Worm (Caenorhabditis elegans): ENCODE measurements around the gene glr-5.

glr-5 gene

DNA sequence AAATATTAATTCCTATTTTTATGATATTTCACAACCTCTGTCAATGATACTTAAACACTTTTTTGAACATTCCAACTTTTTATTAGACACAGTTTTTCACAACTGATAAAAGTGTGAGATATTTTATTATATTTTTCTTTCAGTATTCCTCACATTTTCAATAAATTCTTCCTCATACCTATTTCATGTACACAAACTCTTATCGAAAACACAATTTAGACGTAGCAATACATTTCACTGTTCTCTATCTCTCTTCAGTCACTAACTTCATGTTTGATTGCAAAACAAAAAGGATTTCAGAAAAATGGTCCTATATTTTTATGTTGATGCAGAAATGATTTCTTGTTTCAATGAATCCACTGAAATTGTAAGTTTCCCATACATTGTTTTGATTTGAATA lies 29.6 kb downstream of the glr-5 start, which contains the start of gene B0507.6:
Gene B0507.6, plus strand, starts transcription at position 301 of the 400 bp plus-strand sequence.
- no peak for TF ChIP-seq tbx-37 (GFP tag; conservative IDR thresholded peaks at IDR 0.05)
- no peak for TF ChIP-seq tbx-11 (GFP tag; IDR thresholded peaks at IDR 0.05)
- TF ChIP-seq ets-7 (tag; optimal IDR thresholded peaks at IDR 0.05): no peak
- no peak for TF ChIP-seq hmg-4 (GFP tag; optimal IDR thresholded peaks at IDR 0.05)
- TF ChIP-seq pes-1 (GFP tag; IDR thresholded peaks at IDR 0.05): no peak
- no peak for TF ChIP-seq B0310.2 (tag; optimal IDR thresholded peaks at IDR 0.05)
- no peak for TF ChIP-seq hmbx-1 (tag; optimal IDR thresholded peaks at IDR 0.05)
- no peak for TF ChIP-seq ceh-36 (tag; optimal IDR thresholded peaks at IDR 0.05)
- no peak for TF ChIP-seq tra-4 (tag; optimal IDR thresholded peaks at IDR 0.05)
- no peak for TF ChIP-seq flt-1 (GFP tag; IDR thresholded peaks at IDR 0.05)
- TF ChIP-seq ceh-13 (GFP tag; optimal IDR thresholded peaks at IDR 0.05): no peak
- TF ChIP-seq aly-1 (tag; optimal IDR thresholded peaks at IDR 0.05): no peak
- no peak for TF ChIP-seq ama-1 (optimal IDR thresholded peaks at IDR 0.05)
- no peak for TF ChIP-seq hnd-1 (tag; optimal IDR thresholded peaks at IDR 0.05)
- no peak for TF ChIP-seq scrt-1 (GFP tag; IDR thresholded peaks at IDR 0.05)
- TF ChIP-seq F13C5.2 (tag; optimal IDR thresholded peaks at IDR 0.05): no peak

DNA sequence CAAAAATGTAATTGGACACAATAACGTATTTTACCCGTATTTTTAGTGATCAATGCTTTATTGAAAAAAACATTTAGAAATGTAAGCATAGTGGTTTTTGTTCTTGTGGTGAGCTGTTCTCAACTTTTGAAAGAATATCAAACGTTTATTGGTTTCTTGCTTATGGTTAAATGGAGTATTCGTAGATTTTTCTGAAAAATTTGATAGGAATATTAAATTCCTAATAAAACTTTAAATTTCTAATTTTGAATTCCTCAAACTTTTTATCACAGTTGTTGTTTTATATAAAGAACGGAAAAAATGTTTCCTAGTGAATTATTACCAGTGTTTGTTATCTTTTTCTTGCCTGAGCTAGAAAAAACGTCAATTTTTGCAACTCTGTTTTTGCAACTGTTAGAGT lies 37.1 kb downstream of the glr-5 start, which contains the start of gene B0507.5:
Gene B0507.5, plus strand, starts transcription at position 301 of the 400 bp plus-strand sequence.
- no peak for TF ChIP-seq sea-1 (GFP tag; conservative IDR thresholded peaks at IDR 0.05)
- no peak for TF ChIP-seq ceh-13 (GFP tag; optimal IDR thresholded peaks at IDR 0.05)
- no peak for TF ChIP-seq pes-1 (GFP tag; IDR thresholded peaks at IDR 0.05)
- TF ChIP-seq tbx-11 (GFP tag; IDR thresholded peaks at IDR 0.05): no peak
- no peak for TF ChIP-seq scrt-1 (GFP tag; IDR thresholded peaks at IDR 0.05)
- no peak for TF ChIP-seq ceh-36 (tag; optimal IDR thresholded peaks at IDR 0.05)
- no peak for TF ChIP-seq aly-1 (tag; optimal IDR thresholded peaks at IDR 0.05)

DNA sequence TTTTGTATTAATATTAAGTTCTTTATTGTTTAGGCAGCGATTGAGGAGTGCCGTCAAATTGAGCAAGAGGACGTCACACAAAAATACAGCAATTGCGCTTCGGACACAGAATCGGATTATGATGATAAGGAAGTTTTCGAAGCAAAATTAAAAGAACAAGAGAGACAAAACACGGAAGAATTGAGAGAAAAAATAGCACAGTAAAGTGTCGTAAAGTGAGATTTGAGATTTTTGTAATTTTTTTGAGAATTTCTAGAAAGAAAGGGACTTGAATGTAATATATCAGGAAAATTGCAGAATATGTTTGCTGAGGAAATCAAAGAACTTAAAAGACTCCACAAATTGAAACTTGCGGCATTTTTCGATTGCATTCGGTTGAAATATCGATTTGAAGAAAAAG lies 38.4 kb downstream of the glr-5 start, which contains the start of gene B0507.4:
Gene B0507.4, plus strand, starts transcription at position 301 of the 400 bp plus-strand sequence.
- no peak for TF ChIP-seq tra-4 (tag; optimal IDR thresholded peaks at IDR 0.05)
- TF ChIP-seq ceh-13 (GFP tag; optimal IDR thresholded peaks at IDR 0.05): no peak
- no peak for TF ChIP-seq pes-1 (GFP tag; IDR thresholded peaks at IDR 0.05)
- TF ChIP-seq ceh-36 (tag; optimal IDR thresholded peaks at IDR 0.05): no peak
- no peak for TF ChIP-seq scrt-1 (GFP tag; IDR thresholded peaks at IDR 0.05)
- no peak for TF ChIP-seq B0310.2 (tag; optimal IDR thresholded peaks at IDR 0.05)
- TF ChIP-seq ama-1 (optimal IDR thresholded peaks at IDR 0.05): no peak
- no peak for TF ChIP-seq tbx-11 (GFP tag; IDR thresholded peaks at IDR 0.05)
- TF ChIP-seq hnd-1 (tag; optimal IDR thresholded peaks at IDR 0.05): no peak
- no peak for TF ChIP-seq flt-1 (GFP tag; IDR thresholded peaks at IDR 0.05)
- TF ChIP-seq ets-7 (tag; optimal IDR thresholded peaks at IDR 0.05): no peak
- no peak for TF ChIP-seq hmbx-1 (tag; optimal IDR thresholded peaks at IDR 0.05)
- no peak for TF ChIP-seq tbx-37 (GFP tag; conservative IDR thresholded peaks at IDR 0.05)
- no peak for TF ChIP-seq hmg-4 (GFP tag; optimal IDR thresholded peaks at IDR 0.05)
- no peak for TF ChIP-seq sea-1 (GFP tag; conservative IDR thresholded peaks at IDR 0.05)
- TF ChIP-seq aly-1 (tag; optimal IDR thresholded peaks at IDR 0.05): no peak
- no peak for TF ChIP-seq F13C5.2 (tag; optimal IDR thresholded peaks at IDR 0.05)

DNA sequence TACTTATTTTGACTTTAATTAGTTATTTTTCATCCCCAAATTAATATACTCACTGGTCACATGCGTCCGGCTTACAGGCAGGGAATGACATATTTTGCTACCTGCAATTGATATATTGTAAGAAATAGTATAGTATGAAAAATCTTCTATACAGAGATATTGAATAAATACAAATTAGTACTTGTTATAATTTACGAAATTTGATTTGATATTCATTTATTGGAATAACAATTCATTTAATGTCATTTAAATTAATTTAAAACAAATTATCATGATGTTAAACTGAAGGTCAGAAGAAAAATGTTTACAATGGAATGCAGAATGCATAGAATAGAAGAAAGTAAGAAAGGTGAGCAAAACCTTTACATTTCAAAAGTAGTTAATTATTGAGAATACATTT lies 42.3 kb downstream of the glr-5 start, which contains the start of gene B0507.7:
Gene B0507.7, minus strand, starts transcription at position 101 of the 400 bp plus-strand sequence.
- no peak for TF ChIP-seq scrt-1 (GFP tag; IDR thresholded peaks at IDR 0.05)
- TF ChIP-seq tbx-37 (GFP tag; conservative IDR thresholded peaks at IDR 0.05): no peak
- TF ChIP-seq tbx-11 (GFP tag; IDR thresholded peaks at IDR 0.05): no peak
- no peak for TF ChIP-seq tra-4 (tag; optimal IDR thresholded peaks at IDR 0.05)
- TF ChIP-seq sea-1 (GFP tag; conservative IDR thresholded peaks at IDR 0.05): no peak
- TF ChIP-seq B0310.2 (tag; optimal IDR thresholded peaks at IDR 0.05): no peak
- TF ChIP-seq pes-1 (GFP tag; IDR thresholded peaks at IDR 0.05): no peak
- no peak for TF ChIP-seq hmg-4 (GFP tag; optimal IDR thresholded peaks at IDR 0.05)
- TF ChIP-seq aly-1 (tag; optimal IDR thresholded peaks at IDR 0.05): no peak

DNA sequence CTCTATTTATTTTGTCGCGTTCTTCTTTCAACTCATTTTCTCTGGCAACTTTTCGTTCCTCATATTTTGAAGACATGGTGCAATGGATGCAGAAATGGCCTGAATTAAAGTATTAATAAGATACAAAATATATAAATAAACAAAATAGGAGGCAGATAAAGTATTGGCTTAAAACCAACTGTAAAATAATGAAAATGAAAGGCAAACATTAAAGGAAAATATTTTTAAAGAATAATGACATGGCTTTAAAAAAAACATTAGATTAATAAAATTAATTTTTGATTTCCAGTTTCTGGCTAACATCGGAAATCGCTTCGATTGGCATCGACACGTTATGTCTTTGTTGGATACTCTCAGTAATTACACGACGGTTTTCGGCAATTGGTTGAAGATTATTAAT lies 44.1 kb downstream of the glr-5 start, which contains the start of gene ddn-1:
Gene ddn-1, minus strand, starts transcription at position 101 of the 400 bp plus-strand sequence.
- TF ChIP-seq scrt-1 (GFP tag; IDR thresholded peaks at IDR 0.05): no peak
- no peak for TF ChIP-seq B0310.2 (tag; optimal IDR thresholded peaks at IDR 0.05)
- TF ChIP-seq hnd-1 (tag; optimal IDR thresholded peaks at IDR 0.05): no peak
- TF ChIP-seq pes-1 (GFP tag; IDR thresholded peaks at IDR 0.05): no peak
- TF ChIP-seq tbx-11 (GFP tag; IDR thresholded peaks at IDR 0.05): no peak
- no peak for TF ChIP-seq aly-1 (tag; optimal IDR thresholded peaks at IDR 0.05)
- no peak for TF ChIP-seq ceh-36 (tag; optimal IDR thresholded peaks at IDR 0.05)
- TF ChIP-seq hmbx-1 (tag; optimal IDR thresholded peaks at IDR 0.05): no peak
- TF ChIP-seq F13C5.2 (tag; optimal IDR thresholded peaks at IDR 0.05): no peak
- TF ChIP-seq ets-7 (tag; optimal IDR thresholded peaks at IDR 0.05): no peak
- no peak for TF ChIP-seq ama-1 (optimal IDR thresholded peaks at IDR 0.05)
- TF ChIP-seq hmg-4 (GFP tag; optimal IDR thresholded peaks at IDR 0.05): no peak
- no peak for TF ChIP-seq tbx-37 (GFP tag; conservative IDR thresholded peaks at IDR 0.05)
- TF ChIP-seq sea-1 (GFP tag; conservative IDR thresholded peaks at IDR 0.05): no peak
- no peak for TF ChIP-seq tra-4 (tag; optimal IDR thresholded peaks at IDR 0.05)
- no peak for TF ChIP-seq ceh-13 (GFP tag; optimal IDR thresholded peaks at IDR 0.05)

DNA sequence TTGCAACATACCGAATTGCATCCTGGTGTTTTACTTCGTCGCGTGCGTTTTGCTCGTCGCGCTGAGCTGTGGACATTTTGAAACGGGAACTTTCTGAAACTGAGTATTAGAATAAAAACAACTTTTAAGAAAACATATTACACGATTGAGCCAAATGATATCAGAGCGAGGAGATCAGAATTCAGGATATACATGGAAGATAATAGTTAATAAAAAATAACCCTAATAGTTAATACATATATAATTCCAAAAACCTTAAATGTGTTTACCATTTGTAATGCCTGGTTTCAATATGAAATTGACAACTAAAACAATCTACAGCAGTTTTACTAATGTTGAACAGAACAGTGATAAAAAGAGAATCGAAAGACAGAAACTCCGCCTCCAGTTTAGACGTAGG lies 46.6 kb downstream of the glr-5 start, which contains the start of gene B0507.8:
Gene B0507.8, minus strand, starts transcription at position 101 of the 400 bp plus-strand sequence.
- TF ChIP-seq pes-1 (GFP tag; IDR thresholded peaks at IDR 0.05) (no peak), aly-1 (tag; optimal IDR thresholded peaks at IDR 0.05) (no peak), sea-1 (GFP tag; conservative IDR thresholded peaks at IDR 0.05) (no peak), B0310.2 (tag; optimal IDR thresholded peaks at IDR 0.05) (no peak), tra-4 (tag; optimal IDR thresholded peaks at IDR 0.05) (no peak), tbx-11 (GFP tag; IDR thresholded peaks at IDR 0.05) (no peak), ceh-13 (GFP tag; optimal IDR thresholded peaks at IDR 0.05) (no peak), ets-7 (tag; optimal IDR thresholded peaks at IDR 0.05) (no peak), scrt-1 (GFP tag; IDR thresholded peaks at IDR 0.05) (no peak), flt-1 (GFP tag; IDR thresholded peaks at IDR 0.05) (no peak), hmg-4 (GFP tag; optimal IDR thresholded peaks at IDR 0.05) (no peak), F13C5.2 (tag; optimal IDR thresholded peaks at IDR 0.05) (no peak), ama-1 (optimal IDR thresholded peaks at IDR 0.05) (no peak), hmbx-1 (tag; optimal IDR thresholded peaks at IDR 0.05) (no peak), hnd-1 (tag; optimal IDR thresholded peaks at IDR 0.05) (no peak), tbx-37 (GFP tag; conservative IDR thresholded peaks at IDR 0.05) (no peak), ceh-36 (tag; optimal IDR thresholded peaks at IDR 0.05) (no peak)

DNA sequence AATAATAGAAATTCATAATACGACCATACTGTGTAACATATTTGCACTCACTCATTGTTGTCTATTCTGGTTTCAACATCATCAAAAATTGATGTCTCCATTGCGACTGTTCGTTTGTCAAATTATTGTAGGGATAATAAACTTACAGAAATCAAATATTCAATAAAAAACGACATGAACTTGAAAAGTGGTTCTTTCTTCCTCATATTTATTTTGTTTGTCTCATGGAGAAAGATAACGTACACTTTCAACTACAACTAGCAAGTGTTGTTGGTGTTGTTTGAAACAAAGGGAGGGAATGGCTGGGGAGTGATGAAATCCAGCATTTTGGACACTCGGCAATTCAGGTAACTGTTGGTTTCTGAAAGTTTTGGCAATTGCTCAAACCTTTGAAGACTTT lies 49.6 kb downstream of the glr-5 start, which contains the start of gene B0507.9:
Gene B0507.9, minus strand, starts transcription at position 101 of the 400 bp plus-strand sequence.
- TF ChIP-seq tbx-11 (GFP tag; IDR thresholded peaks at IDR 0.05) (no peak), ets-7 (tag; optimal IDR thresholded peaks at IDR 0.05) (no peak), tra-4 (tag; optimal IDR thresholded peaks at IDR 0.05) (no peak), scrt-1 (GFP tag; IDR thresholded peaks at IDR 0.05) (no peak), pes-1 (GFP tag; IDR thresholded peaks at IDR 0.05) (no peak), ceh-13 (GFP tag; optimal IDR thresholded peaks at IDR 0.05) (no peak), flt-1 (GFP tag; IDR thresholded peaks at IDR 0.05) (no peak), tbx-37 (GFP tag; conservative IDR thresholded peaks at IDR 0.05) (no peak)
